Worm (Caenorhabditis elegans): Measurements from ENCODE around the gene C09F5.3.

Gene C09F5.3

DNA sequence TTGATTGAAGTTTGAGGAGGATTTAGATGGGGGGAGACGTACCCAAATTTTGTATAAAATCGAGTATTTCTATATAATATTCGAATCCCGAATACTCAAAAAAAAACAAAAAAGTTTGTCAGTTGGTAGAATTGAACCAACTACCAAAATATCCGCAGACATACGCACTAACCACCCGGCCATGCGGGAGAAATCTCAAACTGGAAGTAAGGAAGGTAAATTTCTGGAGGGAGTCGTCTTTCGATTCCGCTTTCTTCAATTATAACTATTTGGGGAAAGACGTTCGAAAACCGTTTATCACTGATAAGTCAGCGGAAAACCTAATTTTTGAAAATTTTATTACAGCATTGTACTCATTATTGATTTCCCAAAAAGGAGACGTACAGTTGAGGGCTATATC, 36.1 kb downstream of the C09F5.3 start (continued):
- peak; percentile 63 for TF ChIP-seq snpc-1.2 (GFP tag; IDR thresholded peaks at IDR 0.05)
- 0 out of 2 replicates have a peak, but pooled peaks have one; percentile 45 for TF ChIP-seq tra-1 (GFP tag; IDR thresholded peaks at IDR 0.05)

DNA sequence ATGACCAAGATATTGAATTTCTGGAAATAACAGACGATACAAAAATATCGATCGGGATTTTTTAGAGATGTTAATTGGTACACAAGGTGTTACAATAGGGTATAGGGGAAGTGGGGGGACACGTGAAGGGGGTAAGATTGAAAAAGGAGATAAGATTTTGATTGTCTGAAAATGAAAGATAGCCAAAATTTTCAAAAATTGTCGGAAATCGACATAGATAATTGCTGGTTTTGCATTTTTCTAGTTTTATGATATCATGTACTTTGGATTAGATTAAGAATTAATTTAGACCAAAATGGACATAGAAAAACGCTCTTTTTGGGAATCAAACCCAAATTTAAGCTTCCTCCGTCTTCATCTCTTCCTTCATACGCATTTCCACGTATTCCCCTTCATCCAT, 37.2 kb downstream of the C09F5.3 start, which contains the start of gene T19C3.5:
T19C3.5 (minus strand) TSS at position 101 of the 400 bp plus-strand sequence.
- TF ChIP-seq dmd-9 (GFP tag; IDR thresholded peaks at IDR 0.05): no peak
- TF ChIP-seq daf-16 (GFP tag; optimal IDR thresholded peaks at IDR 0.05): no peak
- no peak for TF ChIP-seq daf-16 (tag; optimal IDR thresholded peaks at IDR 0.05)
- TF ChIP-seq ceh-28 (tag; optimal IDR thresholded peaks at IDR 0.05): no peak
- no peak for TF ChIP-seq hif-1 (tag; optimal IDR thresholded peaks at IDR 0.05)
- no peak for TF ChIP-seq set-16 (GFP tag; IDR thresholded peaks at IDR 0.05)
- no peak for TF ChIP-seq nhr-42 (GFP tag; IDR thresholded peaks at IDR 0.05)
- TF ChIP-seq lim-7 (GFP tag; IDR thresholded peaks at IDR 0.05): no peak
- TF ChIP-seq nhr-6 (tag; optimal IDR thresholded peaks at IDR 0.05): no peak
- TF ChIP-seq F49E8.2 (tag; optimal IDR thresholded peaks at IDR 0.05; ENCODE audit: borderline replicate concordance): no peak
- no peak for TF ChIP-seq ceh-62 (tag; optimal IDR thresholded peaks at IDR 0.05)
- TF ChIP-seq madf-5 (GFP tag; IDR thresholded peaks at IDR 0.05): no peak
- TF ChIP-seq F10B5.3 (tag; optimal IDR thresholded peaks at IDR 0.05): no peak
- TF ChIP-seq daf-8 (GFP tag; IDR thresholded peaks at IDR 0.05): no peak
- TF ChIP-seq ceh-44 (GFP tag; IDR thresholded peaks at IDR 0.05): no peak

DNA sequence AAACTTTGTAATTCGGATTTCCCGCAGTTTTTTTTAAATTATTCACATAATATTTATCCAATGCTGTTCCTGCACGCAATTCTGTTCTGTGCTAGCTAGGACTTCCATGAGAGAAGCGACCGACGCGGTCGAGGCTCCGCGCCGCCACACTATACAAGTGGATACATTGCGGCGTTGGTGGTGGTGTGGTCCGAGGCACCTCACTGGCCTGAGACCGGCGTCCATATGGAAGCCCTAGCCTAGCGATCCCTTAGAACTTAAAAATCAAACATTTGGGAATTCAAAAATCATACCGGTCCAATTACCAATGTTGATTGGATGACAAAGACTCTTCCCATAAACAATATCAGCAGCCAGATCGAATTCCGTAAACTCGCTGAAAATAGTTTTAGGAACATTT, 39.0 kb downstream of the C09F5.3 start:
- TF ChIP-seq sdz-12 (GFP tag; optimal IDR thresholded peaks at IDR 0.05): no peak
- TF ChIP-seq ceh-62 (tag; optimal IDR thresholded peaks at IDR 0.05): no peak
- peak; percentile 56 for TF ChIP-seq aha-1 (tag)

DNA sequence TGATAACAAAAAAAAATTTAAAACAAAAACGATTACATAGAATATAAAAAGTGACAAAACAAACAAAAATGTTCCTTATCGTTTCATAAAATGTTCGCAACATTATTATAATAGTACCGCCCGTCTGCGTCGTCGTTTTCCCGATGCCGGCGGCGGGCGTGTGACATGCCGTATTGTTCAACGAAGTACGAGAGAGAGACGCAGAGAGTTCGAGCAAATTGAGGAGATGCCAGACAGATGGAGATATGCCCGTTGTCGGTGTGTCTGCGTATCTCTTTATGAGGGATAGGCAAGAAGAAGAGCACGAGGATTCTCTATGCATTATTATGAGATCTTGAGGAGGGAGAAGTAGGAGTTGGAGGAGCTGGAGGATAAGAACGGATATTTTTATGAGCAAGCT, 41.3 kb downstream of the C09F5.3 start:
- TF ChIP-seq ceh-32 (tag; optimal IDR thresholded peaks at IDR 0.05; ENCODE audit: poor library complexity) (no peak), nhr-42 (GFP tag; IDR thresholded peaks at IDR 0.05) (no peak), snpc-4 (tag; optimal IDR thresholded peaks at IDR 0.05) (no peak), dpl-1 (GFP tag; optimal IDR thresholded peaks at IDR 0.05) (peak; percentile 51), lin-38 (GFP tag; IDR thresholded peaks at IDR 0.05) (peak; percentile 65), zfp-3 (GFP tag; conservative IDR thresholded peaks at IDR 0.05) (no peak), ceh-20 (GFP tag; IDR thresholded peaks at IDR 0.05) (peak; percentile 86), hlh-30 (tag; optimal IDR thresholded peaks at IDR 0.05; ENCODE audit: insufficient read depth) (peak; percentile 98), cey-2 (tag; optimal IDR thresholded peaks at IDR 0.05; ENCODE audit: borderline replicate concordance, insufficient read depth) (no peak), php-3 (GFP tag; IDR thresholded peaks at IDR 0.05) (peak; percentile 93), ceh-28 (tag; optimal IDR thresholded peaks at IDR 0.05) (no peak), dmd-8 (GFP tag; IDR thresholded peaks at IDR 0.05) (no peak), tag-97 (GFP tag; IDR thresholded peaks at IDR 0.05) (no peak), egl-27 (tag; optimal IDR thresholded peaks at IDR 0.05) (peak; percentile 26), nhr-41 (GFP tag; IDR thresholded peaks at IDR 0.05) (0 out of 2 replicates have a peak, but pooled peaks have one; percentile 22), nhr-102 (tag; optimal IDR thresholded peaks at IDR 0.05) (peak; percentile 78), Y75B8A.6 (GFP tag; IDR thresholded peaks at IDR 0.05) (no peak), zag-1 (tag; optimal IDR thresholded peaks at IDR 0.05) (no peak), F49E8.2 (tag; optimal IDR thresholded peaks at IDR 0.05; ENCODE audit: borderline replicate concordance) (no peak), skn-1 (tag; optimal IDR thresholded peaks at IDR 0.05) (no peak), F26F4.8 (GFP tag; conservative IDR thresholded peaks at IDR 0.05) (no peak), nhr-111 (GFP tag; optimal IDR thresholded peaks at IDR 0.05) (no peak), pqm-1 (tag; optimal IDR thresholded peaks at IDR 0.05) (peak; percentile 97), ctbp-1 (GFP tag; IDR thresholded peaks at IDR 0.05) (0 out of 2 replicates have a peak, but pooled peaks have one; percentile 59), madf-9 (GFP tag; conservative IDR thresholded peaks at IDR 0.05) (peak; percentile 58; the same call in 1 of the 2 replicates), daf-8 (GFP tag; IDR thresholded peaks at IDR 0.05) (no peak), lin-29 (GFP tag; IDR thresholded peaks at IDR 0.05) (no peak), daf-12 (tag; optimal IDR thresholded peaks at IDR 0.05) (no peak), mep-1 (tag; optimal IDR thresholded peaks at IDR 0.05) (peak; percentile 94), daf-16 (GFP tag; optimal IDR thresholded peaks at IDR 0.05) (peak; percentile 38 to 55), daf-16 (tag; optimal IDR thresholded peaks at IDR 0.05) (peak; percentile 95), fos-1 (tag; optimal IDR thresholded peaks at IDR 0.05) (no peak), egl-43 (GFP tag; IDR thresholded peaks at IDR 0.05) (peak; percentile 63; the same call in 1 of the 2 replicates)
